Worm (Caenorhabditis elegans) whole organism, L2 larva: ENCODE measurements around the gene ZK228.3.

Source experiments
- R02D3.7 ChIP-seq: fragments of 150-350 bp; optimal IDR thresholded peaks from 2 replicates; lab custom pipeline; 2014; ENCODE audit warnings: missing biosample characterization, missing genetic modification characterization
- nhr-12 ChIP-seq: fragments of 150-350 bp; optimal IDR thresholded peaks from 2 replicates; lab custom pipeline; 2014; ENCODE audit warnings: missing biosample characterization, missing genetic modification characterization
- nhr-129 ChIP-seq: fragments of 150-350 bp; optimal IDR thresholded peaks from 2 replicates; lab custom pipeline; 2014; ENCODE audit warnings: missing biosample characterization, missing genetic modification characterization
- nhr-237 ChIP-seq: fragments of 150-350 bp; optimal IDR thresholded peaks from 2 replicates; lab custom pipeline; 2014; ENCODE audit warnings: missing biosample characterization, missing genetic modification characterization
- unc-62 ChIP-seq: fragments of 150-350 bp; optimal IDR thresholded peaks from 2 replicates; lab custom pipeline; 2014; ENCODE audit warnings: missing biosample characterization, missing genetic modification reagents, missing genetic modification characterization
- ztf-11 ChIP-seq: sonication (generic microtip); optimal IDR thresholded peaks from 2 replicates; lab custom pipeline; 2017; ENCODE audit warnings: missing biosample characterization, missing genetic modification characterization
- ztf-4 ChIP-seq: fragments of 150-350 bp; optimal IDR thresholded peaks from 2 replicates; lab custom pipeline; 2014; ENCODE audit warnings: missing biosample characterization, missing genetic modification characterization

DNA sequence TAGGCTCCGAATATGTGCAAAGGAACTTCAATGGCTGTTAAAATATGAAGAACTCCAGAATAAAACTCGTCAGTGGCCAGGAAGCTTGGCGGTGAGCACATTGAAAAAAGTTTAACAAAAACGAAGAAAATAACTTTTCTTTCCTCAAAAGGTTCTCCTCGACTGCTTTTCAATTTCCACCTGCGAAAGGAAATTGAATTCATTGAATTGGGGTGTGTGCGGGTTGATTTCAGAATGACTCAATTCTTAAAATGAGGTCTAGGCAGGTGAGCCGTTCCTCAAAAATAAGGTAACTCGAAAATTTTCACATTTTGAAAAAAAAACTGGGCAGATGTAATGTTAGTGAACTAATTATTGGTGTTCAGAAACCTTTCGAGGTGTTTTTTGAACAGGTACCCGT, 12.4 kb upstream of the ZK228.3 start, which contains the start of gene srh-182:
- TF ChIP-seq unc-62 (no peak), ztf-4 (tag; lab: Kevin White, UChicago) (no peak), nhr-129 (no peak), ztf-11 (no peak), nhr-237 (tag; lab: Kevin White, UChicago) (no peak), nhr-12 (tag; lab: Kevin White, UChicago) (no peak), R02D3.7 (tag; lab: Kevin White, UChicago) (no peak)
